Fruit fly (Drosophila melanogaster): ENCODE data around the gene ND-PDSW.

dm6 chr2L:3439502-3439901 is 26.5 kb upstream of the ND-PDSW start:
- no peak for TF ChIP-seq kay (GFP tag; ENCODE audit: borderline replicate concordance)
- TF ChIP-seq tj (GFP tag; optimal IDR thresholded peaks at IDR 0.05) = no peak
- no peak for TF ChIP-seq CG1620 (GFP tag; optimal IDR thresholded peaks at IDR 0.05)
- no peak for TF ChIP-seq CG5204 (GFP tag; optimal IDR thresholded peaks at IDR 0.05)
- no peak for TF ChIP-seq CG12768 (GFP tag; optimal IDR thresholded peaks at IDR 0.05)
- TF ChIP-seq Crg-1 (GFP tag; optimal IDR thresholded peaks at IDR 0.05) = no peak
- TF ChIP-seq ovo (GFP tag; optimal IDR thresholded peaks at IDR 0.05) = no peak
- TF ChIP-seq CG11617 (GFP tag; optimal IDR thresholded peaks at IDR 0.05) = no peak
- no peak for TF ChIP-seq CG33017 (tag; optimal IDR thresholded peaks at IDR 0.05)
- no peak for TF ChIP-seq Clk (GFP tag; optimal IDR thresholded peaks at IDR 0.05)
- TF ChIP-seq CG7045 (GFP tag; optimal IDR thresholded peaks at IDR 0.05) = no peak
